Worm (Caenorhabditis elegans): Measurements from ENCODE around the gene W01C8.5.

W01C8.5 gene

DNA sequence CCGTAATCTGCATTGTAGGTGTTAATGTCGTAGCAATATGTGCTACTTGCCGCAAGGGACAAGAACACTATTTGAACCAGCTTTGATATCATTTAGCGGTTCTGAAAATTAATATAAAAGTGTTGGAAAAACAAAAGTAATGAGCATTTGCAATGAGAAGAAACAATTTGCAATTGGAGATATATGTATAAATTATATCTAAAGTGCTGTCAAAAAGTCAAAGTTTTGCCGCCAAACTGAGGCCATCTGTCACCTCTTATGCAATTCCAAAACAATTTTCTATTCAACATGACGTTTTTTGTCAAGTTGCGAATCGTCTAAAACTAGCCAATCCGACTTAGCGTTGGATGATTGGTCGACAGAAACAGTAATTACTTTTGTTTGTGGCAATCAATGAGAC, at the start of gene W01C8.5:
Gene W01C8.5 (minus strand): TSS at position 101 of the 400 bp plus-strand sequence.
- TF ChIP-seq elt-1 (tag; optimal IDR thresholded peaks at IDR 0.05) (no peak), elt-3 (tag; optimal IDR thresholded peaks at IDR 0.05) (no peak), fkh-10 (GFP tag; optimal IDR thresholded peaks at IDR 0.05) (no peak)

- no peak for TF ChIP-seq nhr-237 (tag; optimal IDR thresholded peaks at IDR 0.05)
- peak; percentile 10 for TF ChIP-seq lin-39 (tag; optimal IDR thresholded peaks at IDR 0.05)
- no peak for TF ChIP-seq nhr-77 (tag; optimal IDR thresholded peaks at IDR 0.05)
- no peak for TF ChIP-seq lin-15B (tag; optimal IDR thresholded peaks at IDR 0.05)
- TF ChIP-seq nhr-23 (tag; optimal IDR thresholded peaks at IDR 0.05) = no peak
- TF ChIP-seq ama-1 (optimal IDR thresholded peaks at IDR 0.05) = no peak
- TF ChIP-seq ztf-11 (tag; optimal IDR thresholded peaks at IDR 0.05) = no peak
- TF ChIP-seq pqm-1 (tag; optimal IDR thresholded peaks at IDR 0.05) = no peak
These were observed 49.6 kb upstream of the W01C8.5 start for ce11 chrX:5746665-5747064.

DNA sequence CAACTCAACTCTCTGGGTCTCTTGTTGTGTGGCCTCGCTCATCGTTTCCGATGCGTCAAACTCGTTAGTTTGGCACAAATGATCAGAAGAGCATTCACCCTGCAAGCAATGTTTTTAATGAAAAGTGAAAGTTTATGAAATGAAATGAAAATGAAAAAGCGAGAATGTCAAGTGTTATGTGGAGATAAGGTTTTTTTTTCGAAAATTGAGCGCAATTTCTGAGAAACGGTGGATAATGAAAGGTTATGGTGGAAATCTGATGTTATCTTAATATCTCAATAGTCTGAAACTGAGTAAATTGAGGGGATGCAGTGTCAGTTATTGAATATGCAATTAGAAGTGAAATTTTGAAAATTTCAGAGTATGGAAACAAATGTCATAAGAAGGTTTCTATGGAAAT, 46.1 kb upstream of the W01C8.5 start, which contains the start of gene gnrr-4:
Gene gnrr-4 (minus strand): TSS at position 101 of the 400 bp plus-strand sequence.
- TF ChIP-seq ceh-9 (tag; optimal IDR thresholded peaks at IDR 0.05) = no peak
- no peak for TF ChIP-seq ztf-4 (tag; optimal IDR thresholded peaks at IDR 0.05)
- no peak for TF ChIP-seq daf-12 (tag; optimal IDR thresholded peaks at IDR 0.05)
- TF ChIP-seq R02D3.7 (tag; optimal IDR thresholded peaks at IDR 0.05) = no peak
- TF ChIP-seq fkh-10 (GFP tag; optimal IDR thresholded peaks at IDR 0.05) = no peak
- TF ChIP-seq eor-1 (tag; optimal IDR thresholded peaks at IDR 0.05) = no peak
- TF ChIP-seq hmg-11 (tag; optimal IDR thresholded peaks at IDR 0.05) = no peak
- peak; percentile 26 for TF ChIP-seq nhr-11 (tag; optimal IDR thresholded peaks at IDR 0.05)
- no peak for TF ChIP-seq zag-1 (tag; optimal IDR thresholded peaks at IDR 0.05)

DNA sequence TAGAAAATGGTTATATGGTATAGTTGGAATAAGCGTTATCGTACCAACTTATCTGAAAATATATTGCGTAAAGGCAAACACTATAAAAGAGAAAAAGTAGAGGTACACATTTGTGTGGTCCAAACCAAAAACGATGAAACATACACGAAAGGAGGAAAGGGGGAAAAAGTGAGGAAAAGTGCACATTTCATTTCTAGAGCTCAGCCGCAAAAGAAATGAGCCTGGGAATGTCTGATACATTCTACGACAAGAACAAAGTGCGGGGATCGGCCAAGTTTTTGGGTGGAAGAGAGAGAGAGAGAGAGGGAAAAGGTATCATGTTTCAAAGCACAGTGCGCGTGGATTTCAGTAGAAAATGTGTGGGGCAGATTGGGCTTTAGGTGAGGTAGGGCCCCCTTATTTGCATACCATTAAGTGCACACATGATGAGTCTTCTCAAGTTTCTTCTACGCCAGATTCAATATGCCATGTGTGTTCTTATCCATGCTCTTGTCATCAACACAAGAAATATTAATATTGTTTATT, 36.7 kb upstream of the W01C8.5 start, which contains the start of gene rgs-6:
Gene rgs-6 (minus strand): TSS at position 51 of the 525 bp plus-strand sequence.
- TF ChIP-seq ceh-9 (tag; optimal IDR thresholded peaks at IDR 0.05) (no peak), elt-1 (tag; optimal IDR thresholded peaks at IDR 0.05) (no peak), pha-4 (tag; optimal IDR thresholded peaks at IDR 0.05) (no peak), elt-2 (tag; optimal IDR thresholded peaks at IDR 0.05) (no peak), lin-15B (tag; optimal IDR thresholded peaks at IDR 0.05) (no peak), hmg-11 (tag; optimal IDR thresholded peaks at IDR 0.05) (no peak), nhr-77 (tag; optimal IDR thresholded peaks at IDR 0.05) (no peak), egl-5 (tag; optimal IDR thresholded peaks at IDR 0.05) (no peak), snpc-4 (tag; optimal IDR thresholded peaks at IDR 0.05) (no peak), R02D3.7 (tag; optimal IDR thresholded peaks at IDR 0.05) (no peak), jun-1 (tag; optimal IDR thresholded peaks at IDR 0.05) (no peak), ceh-82 (tag; optimal IDR thresholded peaks at IDR 0.05) (no peak), ztf-11 (tag; optimal IDR thresholded peaks at IDR 0.05) (no peak)

- TF ChIP-seq sea-2 (GFP tag; optimal IDR thresholded peaks at IDR 0.05) (no peak), nhr-25 (tag; optimal IDR thresholded peaks at IDR 0.05) (no peak), elt-2 (tag; optimal IDR thresholded peaks at IDR 0.05) (no peak), pha-4 (tag; optimal IDR thresholded peaks at IDR 0.05) (peak; percentile 39), ceh-82 (tag; optimal IDR thresholded peaks at IDR 0.05) (no peak), aly-2 (tag; optimal IDR thresholded peaks at IDR 0.05) (no peak), skn-1 (tag; optimal IDR thresholded peaks at IDR 0.05) (peak; percentile 37), lin-15B (tag; optimal IDR thresholded peaks at IDR 0.05) (peak; percentile 10), nhr-11 (tag; optimal IDR thresholded peaks at IDR 0.05) (peak; percentile 16), egl-27 (tag; optimal IDR thresholded peaks at IDR 0.05) (no peak), fkh-10 (GFP tag; optimal IDR thresholded peaks at IDR 0.05) (peak; percentile 93), eor-1 (tag; optimal IDR thresholded peaks at IDR 0.05) (no peak), zag-1 (tag; optimal IDR thresholded peaks at IDR 0.05) (peak; percentile 63), fkh-2 (tag; optimal IDR thresholded peaks at IDR 0.05) (no peak), elt-3 (tag; optimal IDR thresholded peaks at IDR 0.05) (no peak), ama-1 (optimal IDR thresholded peaks at IDR 0.05) (no peak), ztf-11 (tag; optimal IDR thresholded peaks at IDR 0.05) (no peak), ceh-16 (tag; optimal IDR thresholded peaks at IDR 0.05) (no peak), unc-62 (GFP tag; optimal IDR thresholded peaks at IDR 0.05) (peak; percentile 11), nhr-43 (tag; optimal IDR thresholded peaks at IDR 0.05; ENCODE audit: poor library complexity, severe bottlenecking) (no peak), mml-1 (tag; optimal IDR thresholded peaks at IDR 0.05) (no peak), ceh-28 (tag; optimal IDR thresholded peaks at IDR 0.05) (no peak), lsy-12 (tag; optimal IDR thresholded peaks at IDR 0.05) (no peak), mdl-1 (tag; optimal IDR thresholded peaks at IDR 0.05) (peak; percentile 64), fos-1 (tag; optimal IDR thresholded peaks at IDR 0.05) (no peak), nhr-67 (tag; optimal IDR thresholded peaks at IDR 0.05) (no peak), hmg-11 (tag; optimal IDR thresholded peaks at IDR 0.05) (peak; percentile 80), lin-39 (tag; optimal IDR thresholded peaks at IDR 0.05) (peak; percentile 76), elt-1 (tag; optimal IDR thresholded peaks at IDR 0.05) (no peak), snpc-4 (tag; optimal IDR thresholded peaks at IDR 0.05) (no peak), ceh-9 (tag; optimal IDR thresholded peaks at IDR 0.05) (no peak), ztf-4 (tag; optimal IDR thresholded peaks at IDR 0.05) (no peak), tbx-2 (tag; optimal IDR thresholded peaks at IDR 0.05) (peak; percentile 62), daf-12 (tag; optimal IDR thresholded peaks at IDR 0.05) (no peak), pqm-1 (tag; optimal IDR thresholded peaks at IDR 0.05) (no peak)
These were observed 31.9 kb upstream of the W01C8.5 start for ce11 chrX:5728956-5729467.
